Fruit fly (Drosophila melanogaster) whole organism, embryonic: Measurements from ENCODE around the gene CG9044.
A peak's percentile ranks its signal among the peaks of the same experiment; 100 is the strongest.

Experiments used
- ATbp ChIP-seq: fragments of 200-800 bp; sonication (Bioruptor generic); optimal IDR thresholded peaks from 2 replicates; lab custom pipeline; 2017; ENCODE audit warnings: missing biosample characterization, mild to moderate bottlenecking, missing genetic modification characterization, missing genetic modification reagents
- Awh ChIP-seq: fragments of 200-800 bp; sonication (Bioruptor generic); IDR thresholded peaks from 2 replicates; pipeline ENCODE4, ENCODE4 v1.3.6; 2022; ENCODE audit warnings: missing biosample characterization, missing genetic modification characterization
- CG10366 ChIP-seq: fragments of 200-800 bp; sonication (Bioruptor generic); IDR thresholded peaks from 2 replicates; pipeline ENCODE4 v1.3.6; 2022; ENCODE audit warnings: missing biosample characterization, missing genetic modification characterization
- CG10431 ChIP-seq: fragments of 200-800 bp; sonication (Bioruptor generic); optimal IDR thresholded peaks from 3 replicates; lab custom pipeline; 2018; ENCODE audit warnings: missing biosample characterization, mild to moderate bottlenecking, missing genetic modification characterization
- CG14860 ChIP-seq: fragments of 200-800 bp; sonication (Bioruptor generic); IDR thresholded peaks from 3 replicates; pipeline ENCODE4 v1.3.6; 2022; ENCODE audit warnings: missing biosample characterization, missing genetic modification characterization; ENCODE audit not compliant: partially characterized antibody
- CG15479 ChIP-seq: fragments of 200-800 bp; sonication (Bioruptor generic); optimal IDR thresholded peaks from 3 replicates; lab custom pipeline; 2019; ENCODE audit warnings: missing biosample characterization, mild to moderate bottlenecking, missing genetic modification characterization, moderate library complexity
- CG15696 ChIP-seq: fragments of 200-800 bp; sonication (Bioruptor generic); optimal IDR thresholded peaks from 2 replicates; lab custom pipeline; 2019; ENCODE audit warnings: missing biosample characterization, mild to moderate bottlenecking, missing genetic modification characterization, moderate library complexity
- CG17802 ChIP-seq: fragments of 200-800 bp; sonication (Bioruptor generic); optimal IDR thresholded peaks from 2 replicates; lab custom pipeline; 2018; ENCODE audit warnings: missing biosample characterization, mild to moderate bottlenecking, missing genetic modification characterization, moderate library complexity
- CG17912 ChIP-seq: fragments of 200-800 bp; sonication (Bioruptor generic); optimal IDR thresholded peaks from 2 replicates; lab custom pipeline; 2018; ENCODE audit warnings: missing biosample characterization, mild to moderate bottlenecking, missing genetic modification characterization
- CG1792 ChIP-seq: fragments of 200-800 bp; sonication (Bioruptor generic); optimal IDR thresholded peaks from 2 replicates; lab custom pipeline; 2016; ENCODE audit warnings: missing biosample characterization, missing genetic modification characterization
- CG18619 ChIP-seq: fragments of 200-800 bp; sonication (Bioruptor generic); optimal IDR thresholded peaks from 3 replicates; lab custom pipeline; 2017; ENCODE audit warnings: missing biosample characterization, mild to moderate bottlenecking, missing genetic modification characterization
- CG31388 ChIP-seq: fragments of 200-800 bp; sonication (Bioruptor generic); optimal IDR thresholded peaks from 2 replicates; lab custom pipeline; 2016; ENCODE audit warnings: missing biosample characterization, missing genetic modification characterization
- CG34224 ChIP-seq: fragments of 200-800 bp; sonication (Bioruptor generic); IDR thresholded peaks from 3 replicates; pipeline ENCODE4 v1.3.6; 2022; ENCODE audit warnings: missing biosample characterization, missing genetic modification characterization; ENCODE audit not compliant: partially characterized antibody
- CG34422 ChIP-seq: fragments of 200-800 bp; sonication (Bioruptor generic); IDR thresholded peaks from 3 replicates; pipeline ENCODE4 v1.3.6; 2022; ENCODE audit warnings: missing biosample characterization, missing genetic modification characterization
- CG4404 ChIP-seq: fragments of 200-800 bp; sonication (Bioruptor generic); IDR thresholded peaks from 2 replicates; pipeline ENCODE4 v1.3.6; 2022; ENCODE audit warnings: missing biosample characterization, missing genetic modification characterization
- CG6254 ChIP-seq: fragments of 200-800 bp; sonication (Bioruptor generic); optimal IDR thresholded peaks from 3 replicates; lab custom pipeline; 2017; ENCODE audit warnings: mild to moderate bottlenecking, missing biosample characterization, missing genetic modification reagents, missing genetic modification characterization
- CG8944 ChIP-seq: fragments of 200-800 bp; sonication (Bioruptor generic); optimal IDR thresholded peaks from 3 replicates; lab custom pipeline; 2016; ENCODE audit warnings: missing biosample characterization, missing genetic modification characterization
- CG9876 ChIP-seq: fragments of 200-800 bp; sonication (Bioruptor generic); optimal IDR thresholded peaks from 2 replicates; lab custom pipeline; 2016; ENCODE audit warnings: missing biosample characterization, missing genetic modification characterization
- CG9932 ChIP-seq: fragments of 200-800 bp; sonication (Bioruptor generic); IDR thresholded peaks from 2 replicates; pipeline ENCODE4 v1.3.6; 2022; ENCODE audit warnings: missing biosample characterization, missing genetic modification characterization
- E2f2 ChIP-seq: fragments of 200-800 bp; sonication (Bioruptor generic); IDR thresholded peaks from 2 replicates; pipeline ENCODE4 v1.3.6; 2022; ENCODE audit warnings: missing biosample characterization, missing genetic modification characterization
- Eip74EF ChIP-seq, 2 experiments: fragments of 200-800 bp in 1 of 2; fragments of >200 bp in 1 of 2; sonication (Bioruptor generic) in 1 of 2; optimal IDR thresholded peaks; 2 replicates each; lab custom pipeline; 2017 to 2019; ENCODE audit warnings: missing biosample characterization in 2 of 2, missing genetic modification characterization in 2 of 2, mild to moderate bottlenecking in 1 of 2, moderate library complexity in 1 of 2
- H15 ChIP-seq: fragments of 200-800 bp; sonication (Bioruptor generic); IDR thresholded peaks from 3 replicates; pipeline ENCODE4 v1.3.6; 2022; ENCODE audit warnings: missing biosample characterization, missing genetic modification characterization
- HLHmδ ChIP-seq: fragments of 200-800 bp; sonication (Bioruptor generic); optimal IDR thresholded peaks from 2 replicates; lab custom pipeline; 2018; ENCODE audit warnings: missing biosample characterization, mild to moderate bottlenecking, missing genetic modification characterization, moderate library complexity
- Lhr ChIP-seq: fragments of 200-800 bp; sonication (Bioruptor generic); optimal IDR thresholded peaks from 3 replicates; lab custom pipeline; 2017; ENCODE audit warnings: mild to moderate bottlenecking, missing biosample characterization, missing genetic modification reagents, missing genetic modification characterization
- Lpt ChIP-seq: fragments of >200 bp; optimal IDR thresholded peaks from 2 replicates; lab custom pipeline; 2018; ENCODE audit warnings: missing biosample characterization, missing genetic modification characterization
- MBD-R2 ChIP-seq: fragments of 200-800 bp; sonication (Bioruptor generic); IDR thresholded peaks from 2 replicates; pipeline ENCODE4 v1.3.6; 2022; ENCODE audit warnings: missing biosample characterization, missing genetic modification characterization
- MTF-1 ChIP-seq: fragments of 200-800 bp; sonication (Bioruptor generic); optimal IDR thresholded peaks from 2 replicates; lab custom pipeline; 2018; ENCODE audit warnings: missing biosample characterization, mild to moderate bottlenecking, missing genetic modification characterization, borderline replicate concordance
- NfI ChIP-seq: fragments of 200-800 bp; sonication (Bioruptor generic); optimal IDR thresholded peaks from 3 replicates; lab custom pipeline; 2018; ENCODE audit warnings: missing biosample characterization, mild to moderate bottlenecking, missing genetic modification characterization, moderate library complexity
- Ptx1 ChIP-seq: fragments of 200-800 bp; sonication (Bioruptor generic); IDR thresholded peaks from 2 replicates; pipeline ENCODE4 v1.3.6; 2022; ENCODE audit warnings: missing biosample characterization, missing genetic modification characterization
- Scr ChIP-seq: fragments of 200-800 bp; sonication (Bioruptor generic); IDR thresholded peaks from 2 replicates; pipeline ENCODE4 v1.3.6; 2022; ENCODE audit warnings: missing biosample characterization, missing genetic modification characterization; ENCODE audit not compliant: partially characterized antibody
- ac ChIP-seq: fragments of 200-800 bp; sonication (Bioruptor generic); optimal IDR thresholded peaks from 3 replicates; lab custom pipeline; 2017; ENCODE audit warnings: missing biosample characterization, mild to moderate bottlenecking, missing genetic modification characterization
- bbx ChIP-seq: fragments of 200-800 bp; sonication (Bioruptor generic); IDR thresholded peaks from 2 replicates; pipeline ENCODE4 v1.3.6; 2022; ENCODE audit warnings: missing biosample characterization, missing genetic modification characterization; ENCODE audit not compliant: partially characterized antibody
- bsh ChIP-seq, 2 experiments: fragments of 200-800 bp; sonication (Bioruptor generic); optimal IDR thresholded peaks; 2 replicates each; lab custom pipeline; 2017 to 2018; ENCODE audit warnings: mild to moderate bottlenecking in 2 of 2, missing biosample characterization in 2 of 2, missing genetic modification characterization in 2 of 2, moderate library complexity in 1 of 2
- ci ChIP-seq: fragments of 200-800 bp; sonication (Bioruptor generic); IDR thresholded peaks from 3 replicates; pipeline ENCODE4 v1.3.6; 2022; ENCODE audit warnings: missing biosample characterization, missing genetic modification characterization
- crp ChIP-seq, 2 experiments: fragments of 200-800 bp; sonication (Bioruptor generic); optimal IDR thresholded peaks; 2 replicates in 1 of 2; 3 replicates in 1 of 2; lab custom pipeline; 2017; ENCODE audit warnings: missing biosample characterization in 2 of 2, missing genetic modification characterization in 2 of 2, mild to moderate bottlenecking in 1 of 2, moderate library complexity in 1 of 2
- danr ChIP-seq: fragments of 200-800 bp; sonication (Bioruptor generic); IDR thresholded peaks from 2 replicates; pipeline ENCODE4 v1.3.6; 2022; ENCODE audit warnings: missing biosample characterization, missing genetic modification characterization
- gfzf ChIP-seq: fragments of 200-800 bp; sonication (Bioruptor generic); optimal IDR thresholded peaks from 2 replicates; lab custom pipeline; 2016; ENCODE audit warnings: missing biosample characterization, mild to moderate bottlenecking, missing genetic modification characterization, moderate library complexity
- kay ChIP-seq: fragments of 200-800 bp; sonication (Bioruptor generic); optimal IDR thresholded peaks from 2 replicates; lab custom pipeline; 2016; ENCODE audit warnings: missing biosample characterization, missing genetic modification characterization
- odd ChIP-seq: fragments of 200-800 bp; sonication (Bioruptor generic); optimal IDR thresholded peaks from 2 replicates; lab custom pipeline; 2017; ENCODE audit warnings: missing biosample characterization, mild to moderate bottlenecking, missing genetic modification characterization
- pnt ChIP-seq: fragments of 200-800 bp; sonication (Bioruptor generic); optimal IDR thresholded peaks from 3 replicates; lab custom pipeline; 2016; ENCODE audit warnings: missing biosample characterization, missing genetic modification characterization
- ro ChIP-seq: fragments of 200-800 bp; sonication (Bioruptor generic); IDR thresholded peaks from 2 replicates; pipeline ENCODE4 v1.3.6; 2022; ENCODE audit warnings: missing biosample characterization, missing genetic modification characterization
- scrt ChIP-seq: fragments of 200-800 bp; sonication (Bioruptor generic); optimal IDR thresholded peaks from 2 replicates; lab custom pipeline; 2018; ENCODE audit warnings: missing biosample characterization, mild to moderate bottlenecking, missing genetic modification characterization, moderate library complexity
- sim ChIP-seq: fragments of 200-800 bp; sonication (Bioruptor generic); IDR thresholded peaks from 2 replicates; pipeline ENCODE4 v1.3.6; 2022; ENCODE audit warnings: missing biosample characterization, missing genetic modification characterization
- stwl ChIP-seq: fragments of 200-800 bp; sonication (Bioruptor generic); optimal IDR thresholded peaks from 3 replicates; lab custom pipeline; 2018; ENCODE audit warnings: missing biosample characterization, mild to moderate bottlenecking, missing genetic modification characterization, moderate library complexity
- tio ChIP-seq: fragments of 200-800 bp; sonication (Bioruptor generic); optimal IDR thresholded peaks from 2 replicates; lab custom pipeline; 2017; ENCODE audit warnings: missing biosample characterization, missing genetic modification characterization, inconsistent platforms
- z ChIP-seq: fragments of 200-800 bp; sonication (Bioruptor generic); IDR thresholded peaks from 3 replicates; pipeline ENCODE4 v1.3.6; 2022; ENCODE audit warnings: missing biosample characterization, missing genetic modification characterization
- zen ChIP-seq: fragments of 200-800 bp; sonication (Bioruptor generic); optimal IDR thresholded peaks from 3 replicates; lab custom pipeline; 2018; ENCODE audit warnings: missing biosample characterization, mild to moderate bottlenecking, missing genetic modification characterization, moderate library complexity

CG9044 gene

DNA sequence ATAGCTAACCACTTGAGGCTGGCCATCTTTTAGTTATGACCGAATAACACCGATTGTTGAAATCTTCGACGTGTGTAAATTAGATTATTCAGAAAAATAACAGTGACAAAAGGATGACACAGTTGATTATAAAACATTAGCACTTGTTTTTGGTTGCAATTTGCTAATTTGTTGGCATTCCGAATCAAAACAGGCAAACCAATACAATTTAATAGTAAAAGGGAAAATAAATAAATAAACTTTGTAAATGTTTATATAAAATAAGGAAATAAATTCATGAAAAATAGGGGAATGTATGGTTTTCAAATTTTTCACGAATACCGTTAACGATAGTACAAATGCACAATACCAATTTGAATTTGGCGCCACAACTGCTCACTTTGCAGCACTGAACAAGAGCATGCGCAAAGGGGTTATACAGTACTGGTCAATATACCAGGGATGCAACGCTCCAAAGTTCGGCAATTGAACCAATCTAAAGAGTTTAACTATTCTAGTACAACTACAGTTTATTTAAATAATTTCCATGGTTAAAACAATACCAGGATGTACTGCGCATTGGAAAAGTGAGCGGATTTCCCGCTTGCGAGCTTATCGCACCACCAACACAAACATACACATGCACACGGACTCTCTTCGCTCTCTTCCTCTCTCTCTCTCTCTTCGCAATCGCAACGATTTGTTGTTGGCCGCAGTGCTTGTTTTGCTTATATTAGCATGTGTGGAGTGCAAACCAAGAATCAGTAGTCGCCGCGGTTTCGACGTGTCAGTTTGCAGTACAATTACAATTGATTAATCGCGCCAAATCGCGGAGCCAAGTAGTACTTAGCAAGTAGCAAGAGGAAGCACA is 5.8 kb upstream of the CG9044 start, which contains the start of the genes Sfp26Ad and Gpdh1 (continued):
- TF ChIP-seq CG8944 (peak; percentile 61), CG1792 (peak; percentile 56), CG9932 (GFP tag; lab: Robert Waterston, UW) (peak; percentile 92), danr (GFP tag; lab: Robert Waterston, UW) (no peak), CG14860 (GFP tag; lab: Robert Waterston, UW) (no peak), E2f2 (GFP tag; lab: Robert Waterston, UW) (peak; percentile 100), CG15696 (tag; lab: Kevin White, UChicago) (peak; percentile 46), gfzf (GFP tag; lab: Kevin White, UChicago) (peak; percentile 31), Awh (peak; percentile 62; the same call in 1 of the 2 replicates), kay (GFP tag; lab: Kevin White, UChicago) (peak; percentile 76), ci (GFP tag; lab: Robert Waterston, UW) (peak; percentile 91), z (GFP tag; lab: Robert Waterston, UW) (0 out of 3 replicates have a peak, but pooled peaks have one; percentile 22), HLHmδ (GFP tag; lab: Kevin White, UChicago) (peak; percentile 28), bsh (GFP tag; optimal IDR thresholded peaks at IDR 0.05; lab: Kevin White, UChicago) (peak; percentile 39 to 62), tio (GFP tag; lab: Kevin White, UChicago) (peak; percentile 48), Ptx1 (peak; percentile 53), stwl (tag; lab: Kevin White, UChicago) (peak; percentile 85), CG34422 (GFP tag; lab: Robert Waterston, UW) (peak; percentile 60; the same call in 2 of the 3 replicates), CG17912 (peak; percentile 71), MTF-1 (no peak), CG17802 (peak; percentile 17), Eip74EF (GFP tag; optimal IDR thresholded peaks at IDR 0.05; lab: Kevin White, UChicago) (peak in 1 of 2 experiments; percentile 38), scrt (GFP tag; lab: Kevin White, UChicago) (peak; percentile 36), CG10431 (GFP tag; lab: Kevin White, UChicago) (no peak), CG34224 (peak; percentile 22; the same call in 1 of the 3 replicates), CG10366 (GFP tag; lab: Robert Waterston, UW) (peak; percentile 64), Scr (peak; percentile 63), CG9876 (GFP tag; lab: Kevin White, UChicago) (peak; percentile 46), ac (GFP tag; lab: Kevin White, UChicago) (no peak), ro (no peak), NfI (GFP tag; lab: Kevin White, UChicago) (peak; percentile 82), ATbp (GFP tag; lab: Kevin White, UChicago) (peak; percentile 37), CG6254 (peak; percentile 2), H15 (GFP tag; lab: Robert Waterston, UW) (peak; percentile 58; the same call in 2 of the 3 replicates), CG4404 (GFP tag; lab: Robert Waterston, UW) (peak; percentile 32; the same call in 1 of the 2 replicates), CG15479 (GFP tag; lab: Kevin White, UChicago) (peak; percentile 90), crp (GFP tag; optimal IDR thresholded peaks at IDR 0.05; lab: Kevin White, UChicago) (peak in 1 of 2 experiments; percentile 49), zen (peak; percentile 25), CG31388 (GFP tag; lab: Kevin White, UChicago) (peak; percentile 31), MBD-R2 (GFP tag; lab: Robert Waterston, UW) (peak; percentile 75), odd (GFP tag; lab: Kevin White, UChicago) (no peak), bbx (GFP tag; lab: Robert Waterston, UW) (no peak; the same call in 1 of the 2 replicates), Lhr (GFP tag; lab: Kevin White, UChicago) (peak; percentile 55), Lpt (no peak), sim (GFP tag; lab: Robert Waterston, UW) (peak; percentile 32; the same call in 1 of the 2 replicates), pnt (GFP tag; lab: Kevin White, UChicago) (peak; percentile 50), CG18619 (peak; percentile 58)
